Worm (Caenorhabditis elegans) whole organism, L4/young adult: ENCODE measurements around the gene F26C11.3.

ENCODE experiments used
- W03F9.2 ChIP-seq: fragments of 150-350 bp; optimal IDR thresholded peaks from 2 replicates; lab custom pipeline; 2014; ENCODE audit warnings: missing biosample characterization, missing genetic modification characterization
- dao-5 ChIP-seq: sonication (generic microtip); optimal IDR thresholded peaks from 2 replicates; lab custom pipeline; 2016; ENCODE audit warnings: missing genotype, missing genetic modification characterization, moderate library complexity, missing compliant biosample characterization
- him-1 ChIP-seq: sonication (generic microtip); optimal IDR thresholded peaks from 2 replicates; lab custom pipeline; 2016; ENCODE audit warnings: missing genotype, missing genetic modification reagents, missing genetic modification characterization, missing compliant biosample characterization

ce11 chrII:9954885-9955284 is 40.0 kb upstream of the F26C11.3 start, which contains the start of gene egl-43:
- TF ChIP-seq him-1 (tag; lab: Kevin White, UChicago) (no peak), dao-5 (tag; lab: Kevin White, UChicago) (no peak), W03F9.2 (tag; lab: Kevin White, UChicago) (no peak)
